Fruit fly (Drosophila melanogaster): ENCODE results near the gene Cpsf6.
A peak's percentile ranks its signal among the peaks of the same experiment; 100 is the strongest.

The Cpsf6 gene

dm6 chr3L:8284651-8285050 lies 30.7 kb downstream of the Cpsf6 start:
- TF ChIP-seq CG7928 (GFP tag; optimal IDR thresholded peaks at IDR 0.05) (no peak), CG43689 (GFP tag; IDR thresholded peaks at IDR 0.05) (no peak), crp (GFP tag; optimal IDR thresholded peaks at IDR 0.05) (no peak), maf-S (GFP tag; optimal IDR thresholded peaks at IDR 0.05) (no peak), lmd (GFP tag; IDR thresholded peaks at IDR 0.05) (0 out of 2 replicates have a peak, but pooled peaks have one; percentile 38), prd (optimal IDR thresholded peaks at IDR 0.05) (no peak), prd (GFP tag; IDR thresholded peaks at IDR 0.05) (0 out of 3 replicates have a peak, but pooled peaks have one; percentile 28), CG14667 (GFP tag; IDR thresholded peaks at IDR 0.05) (peak; percentile 30; the same call in 1 of the 2 replicates), CG5953 (GFP tag; IDR thresholded peaks at IDR 0.05) (no peak), CG9817 (tag; optimal IDR thresholded peaks at IDR 0.05) (no peak), fu2 (GFP tag; optimal IDR thresholded peaks at IDR 0.05) (no peak), ci (GFP tag; IDR thresholded peaks at IDR 0.05) (0 out of 3 replicates have a peak, but pooled peaks have one; percentile 16), CG4360 (GFP tag; IDR thresholded peaks at IDR 0.05) (no peak), lab (GFP tag; optimal IDR thresholded peaks at IDR 0.05) (peak; percentile 40), Pdp1 (GFP tag; optimal IDR thresholded peaks at IDR 0.05) (peak in 1 of 2 experiments; percentile 8), Neu2 (GFP tag; optimal IDR thresholded peaks at IDR 0.05; ENCODE audit: borderline replicate concordance) (no peak), Med (GFP tag) (peak; percentile 82), CG4854 (GFP tag; optimal IDR thresholded peaks at IDR 0.05) (no peak), ems (GFP tag; optimal IDR thresholded peaks at IDR 0.05) (no peak), croc (GFP tag; conservative IDR thresholded peaks at IDR 0.05) (no peak), disco-r (GFP tag; optimal IDR thresholded peaks at IDR 0.05) (no peak), CG13624 (GFP tag; optimal IDR thresholded peaks at IDR 0.05) (peak; percentile 25), CG14050 (GFP tag; IDR thresholded peaks at IDR 0.05) (no peak), CG12104 (GFP tag; optimal IDR thresholded peaks at IDR 0.05) (no peak), CG3281 (GFP tag; optimal IDR thresholded peaks at IDR 0.05) (peak; percentile 30), grau (tag; optimal IDR thresholded peaks at IDR 0.05) (peak; percentile 76), CG11695 (GFP tag; IDR thresholded peaks at IDR 0.05) (0 out of 3 replicates have a peak, but pooled peaks have one; percentile 36), sc (optimal IDR thresholded peaks at IDR 0.05) (no peak), sc (GFP tag; optimal IDR thresholded peaks at IDR 0.05) (no peak), CG10267 (tag; optimal IDR thresholded peaks at IDR 0.05) (no peak), CG15269 (tag; optimal IDR thresholded peaks at IDR 0.05) (peak; percentile 28), mam (GFP tag; optimal IDR thresholded peaks at IDR 0.05) (peak; percentile 7), Gug (GFP tag; IDR thresholded peaks at IDR 0.05) (peak; percentile 1; the same call in 1 of the 4 replicates), sqz (GFP tag; optimal IDR thresholded peaks at IDR 0.05) (no peak), CG4820 (GFP tag; optimal IDR thresholded peaks at IDR 0.05) (no peak), CG17612 (GFP tag; IDR thresholded peaks at IDR 0.05) (no peak), dysf (GFP tag; IDR thresholded peaks at IDR 0.05) (peak; percentile 58; the same call in 2 of the 3 replicates), jigr1 (GFP tag; IDR thresholded peaks at IDR 0.05) (no peak), Hmr (GFP tag; optimal IDR thresholded peaks at IDR 0.05) (peak; percentile 5), bcd (GFP tag; optimal IDR thresholded peaks at IDR 0.05) (peak; percentile 26), nom (GFP tag; optimal IDR thresholded peaks at IDR 0.05) (no peak), CG12155 (GFP tag; optimal IDR thresholded peaks at IDR 0.05) (no peak), Sin3A (optimal IDR thresholded peaks at IDR 0.05) (no peak), CG10366 (GFP tag; IDR thresholded peaks at IDR 0.05) (no peak), HmgD (GFP tag; optimal IDR thresholded peaks at IDR 0.05) (no peak), CG10147 (GFP tag; optimal IDR thresholded peaks at IDR 0.05) (no peak), bigmax (GFP tag; optimal IDR thresholded peaks at IDR 0.05) (no peak), CG2199 (GFP tag; IDR thresholded peaks at IDR 0.05) (no peak), Nf-YA (GFP tag; IDR thresholded peaks at IDR 0.05) (no peak), dmrt99B (tag; optimal IDR thresholded peaks at IDR 0.05) (no peak), hkb (optimal IDR thresholded peaks at IDR 0.05) (no peak), hkb (GFP tag; IDR thresholded peaks at IDR 0.05) (0 out of 2 replicates have a peak, but pooled peaks have one; percentile 11), CG34422 (GFP tag; IDR thresholded peaks at IDR 0.05) (no peak)

Measured in whole organism, embryonic.